Fruit fly (Drosophila melanogaster): Measurements from ENCODE around the gene Gr32a.

dm6 chr2L:11066887-11067459, 46.8 kb upstream of the Gr32a start, which contains the start of gene Samuel:
- TF ChIP-seq ttk (optimal IDR thresholded peaks at IDR 0.05), result no peak
- no peak for TF ChIP-seq psq (optimal IDR thresholded peaks at IDR 0.05)
- no peak for TF ChIP-seq Sin3A (optimal IDR thresholded peaks at IDR 0.05)
